Worm (Caenorhabditis elegans) whole organism, L4 larva: ENCODE data around the gene rpap-3.

ENCODE experiments used
- D1046.2 ChIP-seq: fragments of 200-800 bp; sonication (Bioruptor generic); IDR thresholded peaks from 2 replicates; pipeline ENCODE4 v1.3.6; 2022; ENCODE audit warnings: missing genetic modification characterization, missing compliant biosample characterization
- T20F7.1 ChIP-seq: fragments of 200-800 bp; sonication (Bioruptor generic); optimal IDR thresholded peaks from 2 replicates; lab custom pipeline; 2018; ENCODE audit warnings: mild to moderate bottlenecking, missing genetic modification characterization, missing compliant biosample characterization
- T26A8.4 ChIP-seq: fragments of 200-800 bp; sonication (Bioruptor generic); IDR thresholded peaks from 2 replicates; pipeline ENCODE4 v1.3.6; 2022; ENCODE audit warnings: missing genetic modification characterization, missing compliant biosample characterization
- Y105C5A.15 ChIP-seq: fragments of 200-800 bp; sonication (Bioruptor generic); IDR thresholded peaks from 2 replicates; pipeline ENCODE4 v1.3.6; 2022; ENCODE audit warnings: missing genetic modification characterization, missing compliant biosample characterization
- Y48G9A.11 ChIP-seq: fragments of 200-800 bp; sonication (Bioruptor generic); IDR thresholded peaks from 2 replicates; pipeline ENCODE4 v1.3.6; 2022; ENCODE audit warnings: missing genetic modification reagents, missing genetic modification characterization, missing compliant biosample characterization
- Y5F2A.4 ChIP-seq: fragments of 200-800 bp; sonication (Bioruptor generic); optimal IDR thresholded peaks from 2 replicates; lab custom pipeline; 2018; ENCODE audit warnings: mild to moderate bottlenecking, missing genetic modification characterization, missing compliant biosample characterization
- ZK337.2 ChIP-seq: fragments of 200-800 bp; sonication (Bioruptor generic); IDR thresholded peaks from 2 replicates; pipeline ENCODE4 v1.3.6; 2022; ENCODE audit warnings: missing genetic modification reagents, missing genetic modification characterization, missing compliant biosample characterization
- aha-1 ChIP-seq: fragments of 150-350 bp; peaks from one replicate; lab custom pipeline; 2014; ENCODE audit warnings: missing biosample characterization, missing genetic modification characterization
- aly-2 ChIP-seq: sonication (generic microtip); optimal IDR thresholded peaks from 2 replicates; lab custom pipeline; 2018; ENCODE audit warnings: missing biosample characterization, missing genetic modification characterization
- arid-1 ChIP-seq: fragments of 200-800 bp; sonication (Bioruptor generic); conservative IDR thresholded peaks from 2 replicates; pipeline ENCODE4 v1.3.6; 2022; ENCODE audit warnings: missing genetic modification reagents, missing genetic modification characterization, missing compliant biosample characterization
- ceh-20 ChIP-seq: fragments of 200-800 bp; sonication (Bioruptor generic); IDR thresholded peaks from 2 replicates; pipeline ENCODE4 v1.3.6; 2022; ENCODE audit warnings: missing genetic modification reagents, missing genetic modification characterization, missing compliant biosample characterization
- ceh-32 ChIP-seq: sonication (generic microtip); optimal IDR thresholded peaks from 2 replicates; lab custom pipeline; 2016; ENCODE audit warnings: mild to moderate bottlenecking, missing genetic modification characterization, missing compliant biosample characterization; ENCODE audit not compliant: poor library complexity
- ceh-44 ChIP-seq: fragments of 200-800 bp; sonication (Bioruptor generic); IDR thresholded peaks from 2 replicates; pipeline ENCODE4 v1.3.6; 2022; ENCODE audit warnings: missing genetic modification reagents, missing genetic modification characterization, missing compliant biosample characterization
- ceh-62 ChIP-seq: sonication (generic microtip); optimal IDR thresholded peaks from 2 replicates; lab custom pipeline; 2017; ENCODE audit warnings: missing biosample characterization, missing genetic modification characterization
- ces-1 ChIP-seq: fragments of 150-350 bp; sonication (generic microtip); optimal IDR thresholded peaks from 4 replicates; lab custom pipeline; 2014; ENCODE audit warnings: missing biosample characterization, missing genetic modification reagents, missing genetic modification characterization
- ctbp-1 ChIP-seq: fragments of 200-800 bp; sonication (Bioruptor generic); IDR thresholded peaks from 2 replicates; pipeline ENCODE4 v1.3.6; 2022; ENCODE audit warnings: missing genetic modification reagents, missing genetic modification characterization, missing compliant biosample characterization
- daf-16 ChIP-seq, 3 experiments: sonication (generic microtip); optimal IDR thresholded peaks; 2 replicates each; lab custom pipeline; 2016 to 2017; ENCODE audit warnings: missing genetic modification characterization in 3 of 3, missing genetic modification reagents in 3 of 3, mild to moderate bottlenecking in 2 of 3, missing compliant biosample characterization in 2 of 3, missing biosample characterization in 1 of 3, moderate library complexity in 1 of 3
- dmd-6 ChIP-seq: fragments of 200-800 bp; sonication (Bioruptor generic); IDR thresholded peaks from 2 replicates; pipeline ENCODE4 v1.3.6; 2022; ENCODE audit warnings: missing genetic modification reagents, missing genetic modification characterization, missing compliant biosample characterization
- dve-1 ChIP-seq: sonication (generic microtip); optimal IDR thresholded peaks from 2 replicates; lab custom pipeline; 2017; ENCODE audit warnings: antibody characterized with exemption, mild to moderate bottlenecking, missing genetic modification characterization, missing compliant biosample characterization; ENCODE audit not compliant: insufficient read depth
- egl-27 ChIP-seq: sonication (generic microtip); optimal IDR thresholded peaks from 3 replicates; lab custom pipeline; 2017; ENCODE audit warnings: missing biosample characterization, missing genetic modification reagents, missing genetic modification characterization
- egl-43 ChIP-seq: fragments of 200-800 bp; sonication (Bioruptor generic); IDR thresholded peaks from 2 replicates; pipeline ENCODE4 v1.3.6; 2022; ENCODE audit warnings: missing genetic modification reagents, missing genetic modification characterization, missing compliant biosample characterization
- fkh-10 ChIP-seq: fragments of 150-350 bp; optimal IDR thresholded peaks from 2 replicates; lab custom pipeline; 2014; ENCODE audit warnings: missing biosample characterization, missing genetic modification reagents, missing genetic modification characterization
- gei-8 ChIP-seq: fragments of 200-800 bp; sonication (Bioruptor generic); optimal IDR thresholded peaks from 2 replicates; lab custom pipeline; 2018; ENCODE audit warnings: mild to moderate bottlenecking, missing genetic modification characterization, missing compliant biosample characterization
- hlh-11 ChIP-seq: fragments of 200-800 bp; sonication (Bioruptor generic); optimal IDR thresholded peaks from 2 replicates; lab custom pipeline; 2018; ENCODE audit warnings: mild to moderate bottlenecking, missing genetic modification characterization, missing compliant biosample characterization
- lin-1 ChIP-seq: fragments of 200-800 bp; sonication (Bioruptor generic); IDR thresholded peaks from 2 replicates; pipeline ENCODE4 v1.3.6; 2022; ENCODE audit warnings: missing genetic modification reagents, missing genetic modification characterization, missing compliant biosample characterization
- lin-13 ChIP-seq: fragments of 150-350 bp; optimal IDR thresholded peaks from 2 replicates; lab custom pipeline; 2014; ENCODE audit warnings: missing biosample characterization, missing genetic modification reagents, missing genetic modification characterization
- lin-38 ChIP-seq: fragments of 200-800 bp; sonication (Bioruptor generic); IDR thresholded peaks from 2 replicates; pipeline ENCODE4 v1.3.6; 2022; ENCODE audit warnings: missing genetic modification reagents, missing genetic modification characterization, missing compliant biosample characterization
- lsy-2 ChIP-seq, 2 experiments: fragments of 150-350 bp in 1 of 2; sonication (generic microtip) in 1 of 2; optimal IDR thresholded peaks; 2 replicates each; lab custom pipeline; 2014 to 2017; ENCODE audit warnings: missing biosample characterization in 2 of 2, missing genetic modification characterization in 2 of 2
- madf-5 ChIP-seq, 2 experiments: fragments of 200-800 bp; sonication (Bioruptor generic); IDR thresholded peaks; 2 replicates each; pipeline ENCODE4 v1.3.6; 2022; ENCODE audit warnings: missing compliant biosample characterization in 2 of 2, missing genetic modification characterization in 2 of 2
- mdl-1 ChIP-seq, 2 experiments: fragments of 150-350 bp in 1 of 2; sonication (generic microtip) in 1 of 2; optimal IDR thresholded peaks; 2 replicates each; lab custom pipeline; 2014 to 2017; ENCODE audit warnings: missing biosample characterization in 2 of 2, missing genetic modification characterization in 2 of 2
- mes-2 ChIP-seq: sonication (generic microtip); optimal IDR thresholded peaks from 2 replicates; lab custom pipeline; 2016; ENCODE audit warnings: missing genotype, mild to moderate bottlenecking, missing genetic modification characterization, missing compliant biosample characterization; ENCODE audit not compliant: poor library complexity, severe bottlenecking
- nhr-102 ChIP-seq: sonication (generic microtip); optimal IDR thresholded peaks from 2 replicates; lab custom pipeline; 2016; ENCODE audit warnings: mild to moderate bottlenecking, missing genetic modification characterization, moderate library complexity, missing compliant biosample characterization
- nhr-28 ChIP-seq: fragments of 150-350 bp; optimal IDR thresholded peaks from 2 replicates; lab custom pipeline; 2014; ENCODE audit warnings: missing biosample characterization, missing genetic modification characterization
- nhr-41 ChIP-seq: fragments of 200-800 bp; sonication (Bioruptor generic); IDR thresholded peaks from 2 replicates; pipeline ENCODE4 v1.3.6; 2022; ENCODE audit warnings: missing genetic modification reagents, missing genetic modification characterization, missing compliant biosample characterization
- nhr-42 ChIP-seq: fragments of 200-800 bp; sonication (Bioruptor generic); IDR thresholded peaks from 2 replicates; pipeline ENCODE4 v1.3.6; 2022; ENCODE audit warnings: missing genetic modification characterization, missing compliant biosample characterization
- nhr-77 ChIP-seq: fragments of 150-350 bp; optimal IDR thresholded peaks from 2 replicates; lab custom pipeline; 2014; ENCODE audit warnings: missing biosample characterization, missing genetic modification characterization
- pha-4 ChIP-seq, 2 experiments: fragments of 150-350 bp in 1 of 2; fragments of 200-800 bp in 1 of 2; sonication (Bioruptor generic) in 1 of 2; IDR thresholded peaks in 1 of 2; optimal IDR thresholded peaks in 1 of 2; 2 replicates each; pipeline versions ENCODE4 v1.3.6 to Lab custom; 2014 to 2022; ENCODE audit warnings: missing genetic modification characterization in 2 of 2, missing genetic modification reagents in 2 of 2, missing biosample characterization in 1 of 2, missing compliant biosample characterization in 1 of 2
- pqm-1 ChIP-seq: sonication (generic microtip); optimal IDR thresholded peaks from 2 replicates; lab custom pipeline; 2017; ENCODE audit warnings: missing biosample characterization, missing genetic modification characterization
- rbr-2 ChIP-seq: sonication (generic microtip); optimal IDR thresholded peaks from 2 replicates; lab custom pipeline; 2016; ENCODE audit warnings: missing genotype, missing genetic modification characterization, missing compliant biosample characterization
- spr-1 ChIP-seq: sonication (generic microtip); optimal IDR thresholded peaks from 2 replicates; lab custom pipeline; 2016; ENCODE audit warnings: mild to moderate bottlenecking, missing genetic modification characterization, missing compliant biosample characterization
- tag-97 ChIP-seq: fragments of 200-800 bp; sonication (Bioruptor generic); IDR thresholded peaks from 2 replicates; pipeline ENCODE4 v1.3.6; 2022; ENCODE audit warnings: missing genetic modification characterization, missing compliant biosample characterization
- tra-1 ChIP-seq: fragments of 200-800 bp; sonication (Bioruptor generic); IDR thresholded peaks from 2 replicates; pipeline ENCODE4 v1.3.6; 2022; ENCODE audit warnings: missing genetic modification reagents, missing genetic modification characterization, missing compliant biosample characterization
- unc-130 ChIP-seq: sonication (generic microtip); optimal IDR thresholded peaks from 2 replicates; lab custom pipeline; 2016; ENCODE audit warnings: missing genetic modification reagents, missing genetic modification characterization, missing compliant biosample characterization
- zip-11 ChIP-seq: fragments of 200-800 bp; sonication (Bioruptor generic); IDR thresholded peaks from 2 replicates; pipeline ENCODE4 v1.3.6; 2022; ENCODE audit warnings: missing genetic modification characterization, missing compliant biosample characterization

rpap-3 gene

ce11 chrIV:7791821-7792446, 13.2 kb upstream of the rpap-3 start, which contains the start of gene C33H5.13:
C33H5.13 (minus strand) TSS chrIV:7792263.
- no peak for TF ChIP-seq tag-97 (GFP tag; lab: Robert Waterston, UW)
- no peak for TF ChIP-seq aly-2
- TF ChIP-seq aha-1 = peak; percentile 71
- TF ChIP-seq nhr-28 (tag; lab: Kevin White, UChicago) = peak; percentile 49
- no peak for TF ChIP-seq pha-4 (GFP tag; IDR thresholded peaks at IDR 0.05; lab: Robert Waterston, UW)
- TF ChIP-seq pha-4 (tag; optimal IDR thresholded peaks at IDR 0.05; lab: Kevin White, UChicago) = no peak
- TF ChIP-seq daf-16 (GFP tag; optimal IDR thresholded peaks at IDR 0.05; lab: Kevin White, UChicago) = no peak
- TF ChIP-seq daf-16 (tag; optimal IDR thresholded peaks at IDR 0.05; lab: Kevin White, UChicago) = peak; percentile 44
- TF ChIP-seq dve-1 (tag; lab: Kevin White, UChicago) = peak; percentile 50
- peak; percentile 43 for TF ChIP-seq nhr-77
- peak; percentile 90 for TF ChIP-seq pqm-1 (tag; lab: Kevin White, UChicago)
- TF ChIP-seq dmd-6 (GFP tag; lab: Robert Waterston, UW) = peak; percentile 8; the same call in 1 of the 2 replicates
- peak; percentile 18 for TF ChIP-seq T20F7.1 (GFP tag; lab: Kevin White, UChicago)
- peak in 1 of 2 experiments; percentile 18 for TF ChIP-seq lsy-2 (tag; optimal IDR thresholded peaks at IDR 0.05; lab: Kevin White, UChicago)
- peak; percentile 61 for TF ChIP-seq hlh-11 (tag; lab: Kevin White, UChicago)

ce11 chrIV:7790801-7791588, 12.2 kb upstream of the rpap-3 start, which contains the start of gene rsp-6:
rsp-6 (minus strand) TSS chrIV:7791229.
- TF ChIP-seq ceh-32 (tag; lab: Kevin White, UChicago) = no peak
- no peak for TF ChIP-seq ces-1 (GFP tag; lab: Kevin White, UChicago)
- no peak for TF ChIP-seq nhr-41
- no peak for TF ChIP-seq tra-1 (GFP tag; lab: Robert Waterston, UW)
- TF ChIP-seq unc-130 (GFP tag; lab: Kevin White, UChicago) = peak; percentile 74
- TF ChIP-seq dmd-6 (GFP tag; lab: Robert Waterston, UW) = peak; percentile 26; the same call in 1 of the 2 replicates
- 0 out of 2 replicates have a peak, but pooled peaks have one; percentile 11 for TF ChIP-seq zip-11 (GFP tag; lab: Robert Waterston, UW)
- TF ChIP-seq nhr-42 (GFP tag; lab: Robert Waterston, UW) = no peak
- TF ChIP-seq Y105C5A.15 = 0 out of 2 replicates have a peak, but pooled peaks have one; percentile 51
- TF ChIP-seq nhr-102 (tag; lab: Kevin White, UChicago) = peak; percentile 61
- TF ChIP-seq tag-97 (GFP tag; lab: Robert Waterston, UW) = no peak
- TF ChIP-seq lin-13 (GFP tag; lab: Kevin White, UChicago) = peak; percentile 75
- TF ChIP-seq mdl-1 (tag; optimal IDR thresholded peaks at IDR 0.05; lab: Kevin White, UChicago) = peak in 1 of 2 experiments; percentile 59
- TF ChIP-seq egl-43 (GFP tag; lab: Robert Waterston, UW) = no peak
- no peak for TF ChIP-seq ceh-20 (GFP tag; lab: Robert Waterston, UW)
- peak; percentile 69 for TF ChIP-seq arid-1 (GFP tag; lab: Robert Waterston, UW)
- TF ChIP-seq ZK337.2 (GFP tag; lab: Robert Waterston, UW) = no peak
- TF ChIP-seq ceh-62 (tag; lab: Kevin White, UChicago) = no peak
- peak; percentile 99 for TF ChIP-seq D1046.2
- TF ChIP-seq ceh-44 (GFP tag; lab: Robert Waterston, UW) = peak; percentile 56; the same call in 1 of the 2 replicates
- TF ChIP-seq madf-5 (GFP tag; IDR thresholded peaks at IDR 0.05; lab: Robert Waterston, UW) = no peak
- peak; percentile 50 for TF ChIP-seq fkh-10 (GFP tag; lab: Kevin White, UChicago)
- peak; percentile 90 for TF ChIP-seq dve-1 (tag; lab: Kevin White, UChicago)
- no peak for TF ChIP-seq Y5F2A.4
- peak; percentile 18; the same call in 1 of the 2 replicates for TF ChIP-seq Y48G9A.11
- TF ChIP-seq mes-2 (tag; lab: Kevin White, UChicago) = peak; percentile 90
- TF ChIP-seq egl-27 (tag; lab: Kevin White, UChicago) = no peak
- no peak for TF ChIP-seq gei-8
- peak; percentile 85 for TF ChIP-seq rbr-2 (tag; lab: Kevin White, UChicago)
- TF ChIP-seq nhr-77 = peak; percentile 78
- peak; percentile 69 for TF ChIP-seq T26A8.4 (GFP tag; lab: Robert Waterston, UW)
- peak; percentile 81 for TF ChIP-seq T20F7.1 (GFP tag; lab: Kevin White, UChicago)
- peak; percentile 41; the same call in 1 of the 2 replicates for TF ChIP-seq ctbp-1 (GFP tag; lab: Robert Waterston, UW)
- peak; percentile 86 for TF ChIP-seq lin-38 (GFP tag; lab: Robert Waterston, UW)
- TF ChIP-seq lin-1 = no peak
- no peak for TF ChIP-seq spr-1 (tag; lab: Kevin White, UChicago)
